Fruit fly (Drosophila melanogaster): ENCODE measurements around the gene Nelf-E.

DNA sequence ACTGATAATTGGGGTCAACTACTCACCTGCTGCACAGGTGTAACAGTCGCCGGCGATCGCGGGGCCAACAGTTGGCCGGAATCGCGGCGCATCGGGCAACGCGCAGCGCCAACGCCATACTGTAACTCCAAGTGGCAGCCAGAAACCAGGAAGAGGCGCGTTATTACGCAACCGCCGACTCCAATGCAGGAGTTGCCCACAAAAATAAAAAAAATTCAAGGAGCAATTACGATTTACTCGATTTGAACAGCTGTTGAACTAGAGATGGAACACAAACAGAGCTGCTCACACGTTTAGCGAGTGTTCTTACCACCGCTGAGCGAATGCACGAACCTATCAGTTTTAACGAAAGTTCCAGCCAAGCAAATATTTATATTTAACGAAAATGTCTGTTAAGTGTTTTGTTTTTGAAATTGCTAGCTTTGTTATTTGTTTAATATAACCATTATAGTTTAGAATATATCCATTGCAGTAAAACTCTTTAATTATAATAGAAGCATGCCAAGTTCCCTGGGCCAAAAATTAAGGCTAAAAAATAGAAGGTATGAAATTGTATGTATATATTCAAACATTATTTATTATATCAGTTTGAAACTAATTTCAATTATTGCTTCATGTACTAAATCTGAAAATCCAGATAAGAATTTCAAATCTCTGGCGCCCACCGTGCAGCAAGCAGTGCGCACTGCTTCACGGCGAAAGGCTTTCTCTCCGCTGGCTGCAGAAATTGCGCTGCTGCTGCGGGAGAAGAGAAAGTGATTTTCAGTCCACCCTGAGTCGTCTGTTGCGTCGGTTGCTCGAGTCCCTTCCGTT lies 3.4 kb upstream of the Nelf-E start, which contains the start of the genes CG5989 and CG6282:
- no peak for TF ChIP-seq CG8478 (optimal IDR thresholded peaks at IDR 0.05)
- no peak for TF ChIP-seq pan (optimal IDR thresholded peaks at IDR 0.05)
- TF ChIP-seq Dll (optimal IDR thresholded peaks at IDR 0.05): peak; percentile 46
- no peak for TF ChIP-seq usp (GFP tag; optimal IDR thresholded peaks at IDR 0.05)
